Worm (Caenorhabditis elegans) whole organism, L4 larva: Measurements from ENCODE around the gene slcr-46.3.

Experiments used
- F44E2.7 ChIP-seq: fragments of 200-800 bp; sonication (Bioruptor generic); IDR thresholded peaks from 2 replicates; pipeline ENCODE4 v2.1.2; 2022; ENCODE audit warnings: missing genetic modification characterization, missing compliant biosample characterization
- T20F7.1 ChIP-seq: fragments of 200-800 bp; sonication (Bioruptor generic); optimal IDR thresholded peaks from 2 replicates; lab custom pipeline; 2018; ENCODE audit warnings: mild to moderate bottlenecking, missing genetic modification characterization, missing compliant biosample characterization
- T26A8.4 ChIP-seq: fragments of 200-800 bp; sonication (Bioruptor generic); IDR thresholded peaks from 2 replicates; pipeline ENCODE4 v1.3.6; 2022; ENCODE audit warnings: missing genetic modification characterization, missing compliant biosample characterization
- Y48G9A.11 ChIP-seq: fragments of 200-800 bp; sonication (Bioruptor generic); IDR thresholded peaks from 2 replicates; pipeline ENCODE4 v1.3.6; 2022; ENCODE audit warnings: missing genetic modification reagents, missing genetic modification characterization, missing compliant biosample characterization
- aha-1 ChIP-seq: fragments of 150-350 bp; peaks from one replicate; lab custom pipeline; 2014; ENCODE audit warnings: missing biosample characterization, missing genetic modification characterization
- aly-2 ChIP-seq: sonication (generic microtip); optimal IDR thresholded peaks from 2 replicates; lab custom pipeline; 2018; ENCODE audit warnings: missing biosample characterization, missing genetic modification characterization
- ama-1 ChIP-seq: fragments of 150-350 bp; optimal IDR thresholded peaks from 2 replicates; lab custom pipeline; 2014; ENCODE audit warnings: inconsistent platforms, mixed read lengths
- attf-4 ChIP-seq: sonication (generic microtip); optimal IDR thresholded peaks from 3 replicates; lab custom pipeline; 2017; ENCODE audit warnings: missing biosample characterization, missing genetic modification characterization
- ceh-20 ChIP-seq: fragments of 200-800 bp; sonication (Bioruptor generic); IDR thresholded peaks from 2 replicates; pipeline ENCODE4 v1.3.6; 2022; ENCODE audit warnings: missing genetic modification reagents, missing genetic modification characterization, missing compliant biosample characterization
- ceh-44 ChIP-seq: fragments of 200-800 bp; sonication (Bioruptor generic); IDR thresholded peaks from 2 replicates; pipeline ENCODE4 v1.3.6; 2022; ENCODE audit warnings: missing genetic modification reagents, missing genetic modification characterization, missing compliant biosample characterization
- ceh-62 ChIP-seq: sonication (generic microtip); optimal IDR thresholded peaks from 2 replicates; lab custom pipeline; 2017; ENCODE audit warnings: missing biosample characterization, missing genetic modification characterization
- ces-1 ChIP-seq: fragments of 150-350 bp; sonication (generic microtip); optimal IDR thresholded peaks from 4 replicates; lab custom pipeline; 2014; ENCODE audit warnings: missing biosample characterization, missing genetic modification reagents, missing genetic modification characterization
- cey-2 ChIP-seq: sonication (generic microtip); optimal IDR thresholded peaks from 3 replicates; lab custom pipeline; 2017; ENCODE audit warnings: missing genetic modification characterization, mild to moderate bottlenecking, missing compliant biosample characterization, antibody characterized with exemption, borderline replicate concordance; ENCODE audit not compliant: insufficient read depth
- daf-12 ChIP-seq: fragments of 150-350 bp; optimal IDR thresholded peaks from 2 replicates; lab custom pipeline; 2014; ENCODE audit warnings: missing biosample characterization, missing genetic modification reagents, missing genetic modification characterization
- daf-16 ChIP-seq, 3 experiments: sonication (generic microtip); optimal IDR thresholded peaks; 2 replicates each; lab custom pipeline; 2016 to 2017; ENCODE audit warnings: missing genetic modification characterization in 3 of 3, missing genetic modification reagents in 3 of 3, mild to moderate bottlenecking in 2 of 3, missing compliant biosample characterization in 2 of 3, missing biosample characterization in 1 of 3, moderate library complexity in 1 of 3
- daf-8 ChIP-seq: fragments of 200-800 bp; sonication (Bioruptor generic); IDR thresholded peaks from 2 replicates; pipeline ENCODE4 v1.3.6; 2022; ENCODE audit warnings: missing genetic modification characterization, missing compliant biosample characterization
- dpl-1 ChIP-seq: fragments of 150-350 bp; optimal IDR thresholded peaks from 2 replicates; lab custom pipeline; 2014; ENCODE audit warnings: missing biosample characterization, missing genetic modification reagents, missing genetic modification characterization
- dve-1 ChIP-seq: sonication (generic microtip); optimal IDR thresholded peaks from 2 replicates; lab custom pipeline; 2017; ENCODE audit warnings: antibody characterized with exemption, mild to moderate bottlenecking, missing genetic modification characterization, missing compliant biosample characterization; ENCODE audit not compliant: insufficient read depth
- egl-43 ChIP-seq: fragments of 200-800 bp; sonication (Bioruptor generic); IDR thresholded peaks from 2 replicates; pipeline ENCODE4 v1.3.6; 2022; ENCODE audit warnings: missing genetic modification reagents, missing genetic modification characterization, missing compliant biosample characterization
- hmg-1.1 ChIP-seq: fragments of 200-800 bp; sonication (Bioruptor generic); IDR thresholded peaks from 2 replicates; pipeline ENCODE4 v1.3.6; 2022; ENCODE audit warnings: missing genetic modification reagents, missing genetic modification characterization, missing compliant biosample characterization
- jun-1 ChIP-seq: fragments of 150-350 bp; optimal IDR thresholded peaks from 2 replicates; lab custom pipeline; 2014; ENCODE audit warnings: missing biosample characterization, missing genetic modification reagents, missing genetic modification characterization
- lim-7 ChIP-seq: fragments of 200-800 bp; sonication (Bioruptor generic); IDR thresholded peaks from 2 replicates; pipeline ENCODE4 v1.3.6; 2022; ENCODE audit warnings: missing genetic modification characterization, missing compliant biosample characterization
- lin-1 ChIP-seq: fragments of 200-800 bp; sonication (Bioruptor generic); IDR thresholded peaks from 2 replicates; pipeline ENCODE4 v1.3.6; 2022; ENCODE audit warnings: missing genetic modification reagents, missing genetic modification characterization, missing compliant biosample characterization
- lin-39 ChIP-seq: fragments of 150-350 bp; optimal IDR thresholded peaks from 2 replicates; lab custom pipeline; 2014; ENCODE audit warnings: missing biosample characterization, missing genetic modification reagents, missing genetic modification characterization
- lir-3 ChIP-seq: sonication (generic microtip); optimal IDR thresholded peaks from 2 replicates; lab custom pipeline; 2016; ENCODE audit warnings: mild to moderate bottlenecking, missing genetic modification characterization, missing compliant biosample characterization
- madf-9 ChIP-seq: fragments of 200-800 bp; sonication (Bioruptor generic); conservative IDR thresholded peaks from 2 replicates; pipeline ENCODE4 v1.3.6; 2022; ENCODE audit warnings: missing genetic modification reagents, missing genetic modification characterization, missing compliant biosample characterization
- mdt-29 ChIP-seq: fragments of 200-800 bp; sonication (Bioruptor generic); IDR thresholded peaks from 2 replicates; pipeline ENCODE4 v1.3.6; 2022; ENCODE audit warnings: missing genetic modification reagents, missing genetic modification characterization, missing compliant biosample characterization
- mxl-2 ChIP-seq: fragments of 200-800 bp; sonication (Bioruptor generic); conservative IDR thresholded peaks from 2 replicates; pipeline ENCODE4 v1.3.6; 2022; ENCODE audit warnings: missing genetic modification reagents, missing genetic modification characterization, missing compliant biosample characterization
- nhr-10 ChIP-seq: fragments of 150-350 bp; optimal IDR thresholded peaks from 2 replicates; lab custom pipeline; 2014; ENCODE audit warnings: missing biosample characterization, missing genetic modification characterization
- nhr-111 ChIP-seq: fragments of 200-800 bp; sonication (Bioruptor generic); optimal IDR thresholded peaks from 2 replicates; lab custom pipeline; 2018; ENCODE audit warnings: mild to moderate bottlenecking, missing genetic modification characterization, missing compliant biosample characterization
- nhr-28 ChIP-seq: fragments of 150-350 bp; optimal IDR thresholded peaks from 2 replicates; lab custom pipeline; 2014; ENCODE audit warnings: missing biosample characterization, missing genetic modification characterization
- nhr-41 ChIP-seq: fragments of 200-800 bp; sonication (Bioruptor generic); IDR thresholded peaks from 2 replicates; pipeline ENCODE4 v1.3.6; 2022; ENCODE audit warnings: missing genetic modification reagents, missing genetic modification characterization, missing compliant biosample characterization
- nhr-48 ChIP-seq: sonication (generic microtip); optimal IDR thresholded peaks from 2 replicates; lab custom pipeline; 2016; ENCODE audit warnings: mild to moderate bottlenecking, missing genetic modification characterization, missing compliant biosample characterization
- nhr-77 ChIP-seq: fragments of 150-350 bp; optimal IDR thresholded peaks from 2 replicates; lab custom pipeline; 2014; ENCODE audit warnings: missing biosample characterization, missing genetic modification characterization
- php-3 ChIP-seq: fragments of 200-800 bp; sonication (Bioruptor generic); IDR thresholded peaks from 2 replicates; pipeline ENCODE4 v1.3.6; 2022; ENCODE audit warnings: missing genetic modification reagents, missing genetic modification characterization, missing compliant biosample characterization
- pqm-1 ChIP-seq: sonication (generic microtip); optimal IDR thresholded peaks from 2 replicates; lab custom pipeline; 2017; ENCODE audit warnings: missing biosample characterization, missing genetic modification characterization
- sdz-12 ChIP-seq: fragments of 200-800 bp; sonication (Bioruptor generic); optimal IDR thresholded peaks from 2 replicates; lab custom pipeline; 2018; ENCODE audit warnings: mild to moderate bottlenecking, missing genetic modification characterization, missing compliant biosample characterization
- set-16 ChIP-seq: fragments of 200-800 bp; sonication (Bioruptor generic); IDR thresholded peaks from 2 replicates; pipeline ENCODE4 v1.3.6; 2022; ENCODE audit warnings: missing genetic modification reagents, missing genetic modification characterization, missing compliant biosample characterization
- skn-1 ChIP-seq: fragments of 150-350 bp; optimal IDR thresholded peaks from 2 replicates; lab custom pipeline; 2014; ENCODE audit warnings: missing biosample characterization, missing genetic modification characterization
- unc-62 ChIP-seq, 3 experiments: fragments of 150-350 bp in 1 of 3; sonication (generic microtip); optimal IDR thresholded peaks in 2 of 3; peaks in 1 of 3; 1 replicate in 1 of 3; 2 replicates in 2 of 3; lab custom pipeline; 2014 to 2017; ENCODE audit warnings: missing biosample characterization in 3 of 3, missing genetic modification characterization in 3 of 3, missing genetic modification reagents in 3 of 3, missing genotype in 1 of 3
- zip-11 ChIP-seq: fragments of 200-800 bp; sonication (Bioruptor generic); IDR thresholded peaks from 2 replicates; pipeline ENCODE4 v1.3.6; 2022; ENCODE audit warnings: missing genetic modification characterization, missing compliant biosample characterization

slcr-46.3 gene

ce11 chrV:9716397-9716796 lies 7.5 kb downstream of the slcr-46.3 start, which contains the start of gene str-188:
Gene str-188 (plus strand): TSS chrV:9716697.
- TF ChIP-seq nhr-41 (GFP tag; lab: Robert Waterston, UW) (no peak), madf-9 (GFP tag; lab: Robert Waterston, UW) (no peak), ceh-44 (no peak), nhr-10 (tag; lab: Kevin White, UChicago) (no peak), ceh-20 (GFP tag; lab: Robert Waterston, UW) (no peak), aly-2 (no peak)

- TF ChIP-seq lin-1, result no peak
- TF ChIP-seq daf-8 (GFP tag; lab: Robert Waterston, UW), result no peak
- no peak for TF ChIP-seq F44E2.7 (GFP tag; lab: Robert Waterston, UW)
- no peak for TF ChIP-seq ceh-62 (tag; lab: Kevin White, UChicago)
- TF ChIP-seq sdz-12, result no peak
- TF ChIP-seq dpl-1 (GFP tag; lab: Kevin White, UChicago), result no peak
- no peak for TF ChIP-seq lim-7 (GFP tag; lab: Robert Waterston, UW)
- no peak for TF ChIP-seq T20F7.1
- TF ChIP-seq jun-1 (tag; lab: Kevin White, UChicago), result no peak
- TF ChIP-seq nhr-111 (GFP tag; lab: Kevin White, UChicago), result no peak
- no peak for TF ChIP-seq set-16 (GFP tag; lab: Robert Waterston, UW)
- no peak for TF ChIP-seq mdt-29 (GFP tag; lab: Robert Waterston, UW)
- TF ChIP-seq daf-16 (GFP tag; optimal IDR thresholded peaks at IDR 0.05; lab: Kevin White, UChicago), result no peak
- TF ChIP-seq daf-16 (tag; optimal IDR thresholded peaks at IDR 0.05; lab: Kevin White, UChicago), result no peak
- no peak for TF ChIP-seq skn-1 (tag; lab: Kevin White, UChicago)
- TF ChIP-seq T26A8.4 (GFP tag; lab: Robert Waterston, UW), result no peak
- TF ChIP-seq Y48G9A.11 (GFP tag; lab: Robert Waterston, UW), result no peak
- no peak for TF ChIP-seq nhr-48 (tag; lab: Kevin White, UChicago)
- no peak for TF ChIP-seq dve-1
- TF ChIP-seq ama-1 (lab: Kevin White, UChicago), result no peak
These were observed 9.0 kb downstream of the slcr-46.3 start, which contains the start of gene F40F9.3 for ce11 chrV:9714909-9715308. Gene F40F9.3 (plus strand): TSS chrV:9715209.

DNA sequence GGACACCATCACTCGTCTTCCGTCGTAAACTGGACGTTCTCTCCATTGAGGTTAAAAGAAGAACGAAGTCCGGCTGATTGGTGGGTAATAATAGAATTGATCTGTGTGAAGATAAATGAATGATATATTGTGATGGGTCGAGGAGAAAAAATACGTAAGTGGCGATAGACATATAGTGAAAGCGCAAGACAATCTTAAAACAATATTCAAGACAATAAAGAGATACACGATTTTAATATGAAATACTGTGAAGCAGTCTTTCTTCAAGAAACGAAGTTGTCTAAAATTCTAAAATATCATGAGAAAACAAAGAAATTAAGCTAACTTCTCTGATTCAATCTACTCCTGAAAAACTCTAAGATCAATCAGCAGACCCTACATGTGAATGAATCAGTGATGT lies 10.4 kb downstream of the slcr-46.3 start, which contains the start of gene F40F9.10:
F40F9.10 (minus strand) TSS at position 101 of the 400 bp plus-strand sequence.
- TF ChIP-seq egl-43, result no peak
- TF ChIP-seq lir-3 (tag; lab: Kevin White, UChicago), result no peak
- no peak for TF ChIP-seq set-16 (GFP tag; lab: Robert Waterston, UW)
- TF ChIP-seq lin-39 (tag; lab: Kevin White, UChicago), result no peak
- no peak for TF ChIP-seq lin-1
- TF ChIP-seq hmg-1.1 (GFP tag; lab: Robert Waterston, UW), result no peak
- no peak for TF ChIP-seq cey-2 (tag; lab: Kevin White, UChicago)
- no peak for TF ChIP-seq ces-1

ce11 chrV:9712418-9713173 lies 11.3 kb downstream of the slcr-46.3 start:
- TF ChIP-seq unc-62 (GFP tag; optimal IDR thresholded peaks at IDR 0.05 in 1 of 2; lab: Kevin White, UChicago) (peak in 1 of 2 experiments; percentile 93), unc-62 (tag; optimal IDR thresholded peaks at IDR 0.05; lab: Kevin White, UChicago) (no peak), nhr-77 (tag; lab: Kevin White, UChicago) (peak; percentile 24), zip-11 (GFP tag; lab: Robert Waterston, UW) (no peak), dve-1 (peak; percentile 33), aha-1 (tag; lab: Kevin White, UChicago) (peak; percentile 67), attf-4 (tag; lab: Kevin White, UChicago) (no peak), daf-16 (GFP tag; optimal IDR thresholded peaks at IDR 0.05; lab: Kevin White, UChicago) (no peak), daf-16 (tag; optimal IDR thresholded peaks at IDR 0.05; lab: Kevin White, UChicago) (peak; percentile 37), daf-12 (tag; lab: Kevin White, UChicago) (no peak), php-3 (peak; percentile 87), cey-2 (tag; lab: Kevin White, UChicago) (no peak), nhr-28 (tag; lab: Kevin White, UChicago) (peak; percentile 44), mxl-2 (GFP tag; lab: Robert Waterston, UW) (no peak), pqm-1 (peak; percentile 47)
